Fruit fly (Drosophila melanogaster): Measurements from ENCODE around the gene Hsp67Bc.

dm6 chr3L:9335711-9336110 lies 36.6 kb downstream of the Hsp67Bc start:
- TF ChIP-seq psq (optimal IDR thresholded peaks at IDR 0.05): no peak
- TF ChIP-seq ttk (optimal IDR thresholded peaks at IDR 0.05): no peak

Measured in Kc167 (cell line).